Worm (Caenorhabditis elegans): ENCODE results near the gene mrpl-49.

- TF ChIP-seq tra-4 (tag; optimal IDR thresholded peaks at IDR 0.05): no peak
- no peak for TF ChIP-seq tbx-37 (GFP tag; conservative IDR thresholded peaks at IDR 0.05)
- no peak for TF ChIP-seq pes-1 (GFP tag; IDR thresholded peaks at IDR 0.05)
Observed at ce11 chrV:12747856-12748255, 19.4 kb downstream of the mrpl-49 start, which contains the start of gene C15C8.5.

All from whole organism, early embryonic.